Worm (Caenorhabditis elegans) whole organism, midembryonic: ENCODE measurements around the gene cima-1.

Experiments
- T22C8.4 ChIP-seq: fragments of 200-800 bp; sonication (Bioruptor generic); IDR thresholded peaks from 2 replicates; pipeline ENCODE4 v1.3.6; 2022; ENCODE audit warnings: missing genetic modification characterization, missing compliant biosample characterization
- cog-1 ChIP-seq: sonication (generic microtip); optimal IDR thresholded peaks from 2 replicates; lab custom pipeline; 2016; ENCODE audit warnings: missing genetic modification characterization, missing compliant biosample characterization
- flt-1 ChIP-seq: fragments of 200-800 bp; sonication (Bioruptor generic); IDR thresholded peaks from 2 replicates; pipeline ENCODE4 v1.3.6; 2022; ENCODE audit warnings: missing genetic modification characterization, missing compliant biosample characterization
- med-1 ChIP-seq: sonication (generic microtip); optimal IDR thresholded peaks from 2 replicates; lab custom pipeline; 2017; ENCODE audit warnings: missing genetic modification characterization, mild to moderate bottlenecking, missing compliant biosample characterization, antibody characterized with exemption, missing genetic modification reagents; ENCODE audit not compliant: insufficient read depth
- ztf-29 ChIP-seq: fragments of 200-800 bp; sonication (Bioruptor generic); IDR thresholded peaks from 2 replicates; pipeline ENCODE4 v1.3.6; 2022; ENCODE audit warnings: missing genetic modification reagents, missing genetic modification characterization, missing compliant biosample characterization

- TF ChIP-seq cog-1 (tag; lab: Kevin White, UChicago) (no peak), ztf-29 (GFP tag; lab: Robert Waterston, UW) (no peak), T22C8.4 (no peak), med-1 (GFP tag; lab: Kevin White, UChicago) (no peak), flt-1 (GFP tag; lab: Robert Waterston, UW) (no peak)
Measured at ce11 chrIV:7642971-7643370, 8.3 kb upstream of the cima-1 start, which contains the start of gene nlp-20.
